Worm (Caenorhabditis elegans): ENCODE measurements around the gene T24H7.8.

DNA sequence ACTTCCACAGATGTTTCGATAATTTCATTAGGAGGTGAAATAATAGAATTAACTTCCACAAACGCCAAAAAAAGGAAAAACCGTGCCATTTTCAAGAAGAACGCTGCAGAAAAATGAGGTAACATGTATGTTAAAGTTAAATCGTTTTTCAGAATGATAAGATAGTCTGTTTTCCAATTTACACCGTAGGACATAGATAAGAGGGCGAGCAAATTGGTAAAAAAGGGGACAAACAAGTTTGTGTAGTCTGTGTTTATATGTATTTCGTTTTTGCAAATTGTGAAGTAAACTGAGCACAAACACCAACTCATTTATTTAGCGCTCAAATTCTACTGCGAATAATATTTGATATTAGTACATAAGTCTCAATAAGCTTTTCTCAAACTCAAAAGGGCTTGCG lies 18.0 kb downstream of the T24H7.8 start, which contains the start of gene F13H8.11:
- TF ChIP-seq gei-17 (GFP tag; optimal IDR thresholded peaks at IDR 0.05) (no peak), nhr-90 (tag; optimal IDR thresholded peaks at IDR 0.05) (no peak), Y67H2A.10 (GFP tag; conservative IDR thresholded peaks at IDR 0.05) (no peak), F57C9.4 (tag; optimal IDR thresholded peaks at IDR 0.05) (no peak), bed-2 (GFP tag; IDR thresholded peaks at IDR 0.05) (no peak), sea-2 (GFP tag; IDR thresholded peaks at IDR 0.05) (no peak), lin-35 (GFP tag; optimal IDR thresholded peaks at IDR 0.05) (no peak)
